Worm (Caenorhabditis elegans) whole organism, mixed stage, embryonic: ENCODE measurements around the gene srw-145.

Experiments used
- M03D4.4 ChIP-seq: sonication (generic microtip); optimal IDR thresholded peaks from 2 replicates; lab custom pipeline; 2017; ENCODE audit warnings: mild to moderate bottlenecking, missing genetic modification characterization, missing compliant biosample characterization
- bed-3 ChIP-seq: fragments of 200-800 bp; sonication (Bioruptor generic); optimal IDR thresholded peaks from 3 replicates; lab custom pipeline; 2018; ENCODE audit warnings: mild to moderate bottlenecking, missing genetic modification characterization, moderate library complexity, missing compliant biosample characterization
- blmp-1 ChIP-seq: fragments of 150-350 bp; optimal IDR thresholded peaks from 2 replicates; lab custom pipeline; 2014; ENCODE audit warnings: missing biosample characterization, missing genetic modification characterization
- ceh-39 ChIP-seq: fragments of 150-350 bp; optimal IDR thresholded peaks from 2 replicates; lab custom pipeline; 2014; ENCODE audit warnings: missing biosample characterization, missing genetic modification characterization
- ceh-43 ChIP-seq: fragments of 200-800 bp; sonication (Bioruptor generic); optimal IDR thresholded peaks from 2 replicates; lab custom pipeline; 2018; ENCODE audit warnings: mild to moderate bottlenecking, missing genetic modification characterization, moderate library complexity, missing compliant biosample characterization
- ceh-83 ChIP-seq: fragments of 200-800 bp; sonication (Bioruptor generic); optimal IDR thresholded peaks from 2 replicates; lab custom pipeline; 2018; ENCODE audit warnings: mild to moderate bottlenecking, missing genetic modification characterization, missing compliant biosample characterization
- ces-1 ChIP-seq: fragments of 150-350 bp; optimal IDR thresholded peaks from 2 replicates; lab custom pipeline; 2014; ENCODE audit warnings: missing biosample characterization, missing genetic modification reagents, missing genetic modification characterization
- drap-1 ChIP-seq: fragments of 200-800 bp; sonication (Bioruptor generic); optimal IDR thresholded peaks from 3 replicates; lab custom pipeline; 2018; ENCODE audit warnings: mild to moderate bottlenecking, missing genetic modification characterization, missing compliant biosample characterization
- elt-1 ChIP-seq: sonication (generic microtip); optimal IDR thresholded peaks from 2 replicates; lab custom pipeline; 2017; ENCODE audit warnings: missing genetic modification characterization, mild to moderate bottlenecking, missing compliant biosample characterization, antibody characterized with exemption, moderate library complexity, borderline replicate concordance; ENCODE audit not compliant: insufficient read depth
- hlh-1 ChIP-seq: fragments of 150-350 bp; optimal IDR thresholded peaks from 2 replicates; lab custom pipeline; 2014; ENCODE audit warnings: missing biosample characterization, missing genetic modification reagents, missing genetic modification characterization
- lin-13 ChIP-seq: fragments of 150-350 bp; optimal IDR thresholded peaks from 2 replicates; lab custom pipeline; 2014; ENCODE audit warnings: missing biosample characterization, missing genetic modification characterization
- lin-32 ChIP-seq: fragments of 200-800 bp; sonication (Bioruptor generic); optimal IDR thresholded peaks from 2 replicates; lab custom pipeline; 2018; ENCODE audit warnings: mild to moderate bottlenecking, missing genetic modification characterization, missing compliant biosample characterization
- mep-1 ChIP-seq: fragments of 150-350 bp; optimal IDR thresholded peaks from 2 replicates; lab custom pipeline; 2017; ENCODE audit warnings: missing biosample characterization, missing genetic modification reagents, missing genetic modification characterization, inconsistent platforms
- mls-2 ChIP-seq: sonication (generic microtip); optimal IDR thresholded peaks from 2 replicates; lab custom pipeline; 2016; ENCODE audit warnings: mild to moderate bottlenecking, missing genetic modification characterization, moderate library complexity, missing compliant biosample characterization
- nhr-12 ChIP-seq: fragments of 150-350 bp; optimal IDR thresholded peaks from 2 replicates; lab custom pipeline; 2014; ENCODE audit warnings: missing biosample characterization, missing genetic modification characterization
- nhr-2 ChIP-seq: fragments of 150-350 bp; optimal IDR thresholded peaks from 2 replicates; lab custom pipeline; 2014; ENCODE audit warnings: missing biosample characterization, missing genetic modification characterization
- nhr-237 ChIP-seq: fragments of 150-350 bp; optimal IDR thresholded peaks from 2 replicates; lab custom pipeline; 2014; ENCODE audit warnings: missing biosample characterization, missing genetic modification characterization
- nhr-28 ChIP-seq: fragments of 150-350 bp; optimal IDR thresholded peaks from 2 replicates; lab custom pipeline; 2014; ENCODE audit warnings: missing biosample characterization, missing genetic modification characterization
- nhr-76 ChIP-seq: sonication (generic microtip); optimal IDR thresholded peaks from 2 replicates; lab custom pipeline; 2017; ENCODE audit warnings: missing biosample characterization, missing genetic modification characterization
- pha-4 ChIP-seq: fragments of 150-350 bp; optimal IDR thresholded peaks from 2 replicates; lab custom pipeline; 2018; ENCODE audit warnings: missing biosample characterization, missing genetic modification reagents, missing genetic modification characterization
- sem-2 ChIP-seq: fragments of 200-800 bp; sonication (Bioruptor generic); optimal IDR thresholded peaks from 2 replicates; lab custom pipeline; 2018; ENCODE audit warnings: mild to moderate bottlenecking, missing genetic modification characterization, missing compliant biosample characterization
- snpc-4 ChIP-seq: fragments of 150-350 bp; optimal IDR thresholded peaks from 2 replicates; lab custom pipeline; 2014; ENCODE audit warnings: missing biosample characterization, missing genetic modification characterization
- tbx-8 ChIP-seq: fragments of 200-800 bp; sonication (Bioruptor generic); optimal IDR thresholded peaks from 2 replicates; lab custom pipeline; 2018; ENCODE audit warnings: mild to moderate bottlenecking, missing genetic modification characterization, moderate library complexity, missing compliant biosample characterization
- unc-62 ChIP-seq: fragments of 150-350 bp; optimal IDR thresholded peaks from 2 replicates; lab custom pipeline; 2014; ENCODE audit warnings: missing biosample characterization, missing genetic modification reagents, missing genetic modification characterization
- zip-8 ChIP-seq: fragments of 150-350 bp; optimal IDR thresholded peaks from 2 replicates; lab custom pipeline; 2014; ENCODE audit warnings: missing biosample characterization, missing genetic modification characterization

The srw-145 gene

ce11 chrV:13906166-13906565, 30.8 kb upstream of the srw-145 start, which contains the start of gene stdh-1:
Gene stdh-1 (plus strand): TSS chrV:13906492.
- TF ChIP-seq M03D4.4 (tag; lab: Kevin White, UChicago) (no peak), ces-1 (GFP tag; lab: Kevin White, UChicago) (peak; percentile 79), nhr-28 (tag; lab: Kevin White, UChicago) (no peak)

ce11 chrV:13907557-13908104, 29.3 kb upstream of the srw-145 start:
- no peak for TF ChIP-seq bed-3 (GFP tag; lab: Kevin White, UChicago)
- no peak for TF ChIP-seq hlh-1 (tag; lab: Kevin White, UChicago)
- TF ChIP-seq nhr-2 (tag; lab: Kevin White, UChicago) = no peak
- TF ChIP-seq nhr-237 (tag; lab: Kevin White, UChicago) = no peak
- TF ChIP-seq nhr-76 (tag; lab: Kevin White, UChicago) = no peak
- no peak for TF ChIP-seq M03D4.4 (tag; lab: Kevin White, UChicago)
- TF ChIP-seq unc-62 = no peak
- TF ChIP-seq pha-4 (tag; lab: Kevin White, UChicago) = no peak
- no peak for TF ChIP-seq ceh-83
- TF ChIP-seq zip-8 (tag; lab: Kevin White, UChicago) = no peak
- no peak for TF ChIP-seq lin-32 (GFP tag; lab: Kevin White, UChicago)
- TF ChIP-seq elt-1 (tag; lab: Kevin White, UChicago) = no peak
- TF ChIP-seq sem-2 (GFP tag; lab: Kevin White, UChicago) = no peak
- no peak for TF ChIP-seq mep-1

- no peak for TF ChIP-seq elt-1 (tag; lab: Kevin White, UChicago)
- TF ChIP-seq mls-2 = no peak
- TF ChIP-seq, all 35 proteins: peak for 0
Observed at ce11 chrV:13908120-13908915, 28.6 kb upstream of the srw-145 start.

- TF ChIP-seq lin-32 (GFP tag; lab: Kevin White, UChicago) (no peak), zip-8 (tag; lab: Kevin White, UChicago) (no peak), tbx-8 (GFP tag; lab: Kevin White, UChicago) (no peak)
Observed at ce11 chrV:13908916-13909176, 28.1 kb upstream of the srw-145 start, which contains the start of gene C06B3.6. Gene C06B3.6 (minus strand): TSS chrV:13908967.

- TF ChIP-seq lin-32 (GFP tag; lab: Kevin White, UChicago) (no peak), lin-13 (no peak)
Observed at ce11 chrV:13909400-13909799, 27.6 kb upstream of the srw-145 start, which contains the start of gene C06B3.7. Gene C06B3.7 (plus strand): TSS chrV:13909686.

ce11 chrV:13915390-13915789, 21.6 kb upstream of the srw-145 start, which contains the start of gene gcy-32:
Gene gcy-32 (minus strand): TSS chrV:13915490.
- no peak for TF ChIP-seq ceh-39 (tag; lab: Kevin White, UChicago)
- no peak for TF ChIP-seq unc-62
- no peak for TF ChIP-seq mls-2
- TF ChIP-seq nhr-237 (tag; lab: Kevin White, UChicago) = no peak
- TF ChIP-seq ceh-83 = no peak
- no peak for TF ChIP-seq nhr-12 (tag; lab: Kevin White, UChicago)
- no peak for TF ChIP-seq blmp-1
- TF ChIP-seq elt-1 (tag; lab: Kevin White, UChicago) = no peak
- TF ChIP-seq lin-13 = no peak
- TF ChIP-seq lin-32 (GFP tag; lab: Kevin White, UChicago) = no peak
- TF ChIP-seq mep-1 = no peak
- TF ChIP-seq snpc-4 = no peak
- TF ChIP-seq ceh-43 (GFP tag; lab: Kevin White, UChicago) = no peak
- TF ChIP-seq drap-1 (GFP tag; lab: Kevin White, UChicago) = no peak
- TF ChIP-seq hlh-1 (tag; lab: Kevin White, UChicago) = no peak

ce11 chrV:13916196-13916595, 20.8 kb upstream of the srw-145 start, which contains the start of gene str-252:
Gene str-252 (plus strand): TSS chrV:13916496.
- no peak for TF ChIP-seq hlh-1 (tag; lab: Kevin White, UChicago)
